Worm (Caenorhabditis elegans) whole organism, late embryonic: ENCODE measurements around the gene fard-1.

Experiments
- che-1 ChIP-seq: sonication (generic microtip); optimal IDR thresholded peaks from 2 replicates; lab custom pipeline; 2016; ENCODE audit warnings: mild to moderate bottlenecking, missing genetic modification characterization, missing compliant biosample characterization
- fkh-6 ChIP-seq: sonication (generic microtip); optimal IDR thresholded peaks from 2 replicates; lab custom pipeline; 2016; ENCODE audit warnings: missing genetic modification characterization, missing compliant biosample characterization
- pax-1 ChIP-seq: fragments of 150-350 bp; optimal IDR thresholded peaks from 2 replicates; lab custom pipeline; 2014; ENCODE audit warnings: missing biosample characterization, missing genetic modification characterization

ce11 chrX:2891879-2892278 lies 41.3 kb upstream of the fard-1 start:
- TF ChIP-seq che-1 (no peak), fkh-6 (tag; lab: Kevin White, UChicago) (no peak), pax-1 (tag; lab: Kevin White, UChicago) (no peak)
